Worm (Caenorhabditis elegans) whole organism, L1 larva: ENCODE measurements around the gene srx-29.

Experiments used
- C16A3.4 ChIP-seq: fragments of 150-350 bp; optimal IDR thresholded peaks from 2 replicates; lab custom pipeline; 2014; ENCODE audit warnings: missing biosample characterization, missing genetic modification characterization
- C34B4.2 ChIP-seq: sonication (generic microtip); optimal IDR thresholded peaks from 2 replicates; lab custom pipeline; 2017; ENCODE audit warnings: mild to moderate bottlenecking, missing genetic modification characterization, missing compliant biosample characterization
- F16B12.6 ChIP-seq: fragments of 150-350 bp; optimal IDR thresholded peaks from 2 replicates; lab custom pipeline; 2014; ENCODE audit warnings: missing biosample characterization, missing genetic modification characterization
- Y116A8C.19 ChIP-seq: sonication (generic microtip); optimal IDR thresholded peaks from 2 replicates; lab custom pipeline; 2016; ENCODE audit warnings: missing compliant biosample characterization, missing genetic modification characterization, borderline replicate concordance
- aha-1 ChIP-seq: fragments of 150-350 bp; optimal IDR thresholded peaks from 2 replicates; lab custom pipeline; 2014; ENCODE audit warnings: missing biosample characterization, missing genetic modification characterization
- alr-1 ChIP-seq: fragments of 200-800 bp; sonication (Bioruptor generic); optimal IDR thresholded peaks from 2 replicates; lab custom pipeline; 2018; ENCODE audit warnings: borderline replicate concordance, mild to moderate bottlenecking, missing genetic modification characterization, missing compliant biosample characterization
- aly-2 ChIP-seq: fragments of 150-350 bp; optimal IDR thresholded peaks from 2 replicates; lab custom pipeline; 2014; ENCODE audit warnings: missing biosample characterization, missing genetic modification characterization
- ama-1 ChIP-seq: fragments of 150-350 bp; optimal IDR thresholded peaks from 2 replicates; lab custom pipeline; 2014
- ceh-63 ChIP-seq: fragments of 200-800 bp; sonication (Bioruptor generic); optimal IDR thresholded peaks from 2 replicates; lab custom pipeline; 2018; ENCODE audit warnings: mild to moderate bottlenecking, missing genetic modification characterization, missing compliant biosample characterization
- ceh-8 ChIP-seq: fragments of 200-800 bp; sonication (Bioruptor generic); optimal IDR thresholded peaks from 2 replicates; lab custom pipeline; 2018; ENCODE audit warnings: mild to moderate bottlenecking, missing genetic modification characterization, moderate library complexity, missing compliant biosample characterization
- ceh-82 ChIP-seq, 3 experiments: fragments of 150-350 bp in 1 of 3; sonication (generic microtip) in 2 of 3; optimal IDR thresholded peaks; 2 replicates each; lab custom pipeline; 2014 to 2017; ENCODE audit warnings: missing biosample characterization in 3 of 3, missing genetic modification characterization in 3 of 3
- dpl-1 ChIP-seq, 3 experiments: fragments of 150-350 bp in 2 of 3; sonication (generic microtip) in 1 of 3; optimal IDR thresholded peaks; 2 replicates each; lab custom pipeline; 2014 to 2017; ENCODE audit warnings: missing biosample characterization in 3 of 3, missing genetic modification characterization in 3 of 3, missing genetic modification reagents in 3 of 3
- efl-1 ChIP-seq, 4 experiments: fragments of 150-350 bp; optimal IDR thresholded peaks in 3 of 4; peaks in 1 of 4; 1 replicate in 1 of 4; 2 replicates in 3 of 4; lab custom pipeline; 2014; ENCODE audit warnings: missing biosample characterization in 2 of 4, missing genetic modification characterization in 2 of 4, missing genetic modification reagents in 2 of 4
- egl-13 ChIP-seq: sonication (generic microtip); optimal IDR thresholded peaks from 2 replicates; lab custom pipeline; 2016; ENCODE audit warnings: missing genotype, missing genetic modification reagents, missing genetic modification characterization, missing compliant biosample characterization
- egl-27 ChIP-seq, 2 experiments: fragments of 150-350 bp in 1 of 2; sonication (generic microtip); optimal IDR thresholded peaks; 3 replicates each; lab custom pipeline; 2017 to 2018; ENCODE audit warnings: missing biosample characterization in 2 of 2, missing genetic modification characterization in 2 of 2, missing genetic modification reagents in 2 of 2
- elt-2 ChIP-seq: sonication (generic microtip); optimal IDR thresholded peaks from 2 replicates; lab custom pipeline; 2016; ENCODE audit warnings: missing genetic modification characterization, mild to moderate bottlenecking, inconsistent platforms, missing compliant biosample characterization, missing genetic modification reagents
- ets-5 ChIP-seq: fragments of 200-800 bp; sonication (Bioruptor generic); IDR thresholded peaks from 2 replicates; pipeline ENCODE4 v1.3.6; 2022; ENCODE audit warnings: missing genetic modification characterization, missing compliant biosample characterization
- fkh-10 ChIP-seq: sonication (generic microtip); optimal IDR thresholded peaks from 2 replicates; lab custom pipeline; 2017; ENCODE audit warnings: missing biosample characterization, missing genetic modification reagents, missing genetic modification characterization
- fos-1 ChIP-seq: fragments of 150-350 bp; optimal IDR thresholded peaks from 2 replicates; lab custom pipeline; 2014; ENCODE audit warnings: missing biosample characterization, missing genetic modification characterization
- grh-1 ChIP-seq: fragments of 200-800 bp; sonication (Bioruptor generic); IDR thresholded peaks from 2 replicates; pipeline ENCODE4 v1.3.6; 2022; ENCODE audit warnings: missing genetic modification reagents, missing genetic modification characterization, missing compliant biosample characterization
- hlh-4 ChIP-seq: sonication (generic microtip); optimal IDR thresholded peaks from 2 replicates; lab custom pipeline; 2016; ENCODE audit warnings: mild to moderate bottlenecking, missing genetic modification characterization, missing compliant biosample characterization
- irx-1 ChIP-seq: sonication (generic microtip); optimal IDR thresholded peaks from 2 replicates; lab custom pipeline; 2016; ENCODE audit warnings: missing genetic modification characterization, missing compliant biosample characterization
- jun-1 ChIP-seq: fragments of 150-350 bp; optimal IDR thresholded peaks from 2 replicates; lab custom pipeline; 2014; ENCODE audit warnings: missing biosample characterization, missing genetic modification reagents, missing genetic modification characterization
- lin-13 ChIP-seq: fragments of 150-350 bp; optimal IDR thresholded peaks from 2 replicates; lab custom pipeline; 2014; ENCODE audit warnings: missing biosample characterization, missing genetic modification reagents, missing genetic modification characterization
- lin-14 ChIP-seq: fragments of 200-800 bp; sonication (Bioruptor generic); optimal IDR thresholded peaks from 2 replicates; lab custom pipeline; 2018; ENCODE audit warnings: mild to moderate bottlenecking, missing genetic modification characterization, moderate library complexity, missing compliant biosample characterization
- lin-15B ChIP-seq: fragments of 150-350 bp; sonication (generic microtip); optimal IDR thresholded peaks from 3 replicates; lab custom pipeline; 2014; ENCODE audit warnings: missing biosample characterization, missing genetic modification characterization
- lsy-2 ChIP-seq, 2 experiments: fragments of 150-350 bp; optimal IDR thresholded peaks; 2 replicates each; lab custom pipeline; 2014; ENCODE audit warnings: missing biosample characterization in 2 of 2, missing genetic modification characterization in 2 of 2
- mab-9 ChIP-seq: fragments of 200-800 bp; sonication (Bioruptor generic); IDR thresholded peaks from 2 replicates; pipeline ENCODE4 v1.3.6; 2022; ENCODE audit warnings: missing genetic modification reagents, missing genetic modification characterization, missing compliant biosample characterization
- mef-2 ChIP-seq: fragments of 150-350 bp; optimal IDR thresholded peaks from 2 replicates; lab custom pipeline; 2014; ENCODE audit warnings: missing biosample characterization, missing genetic modification characterization
- mep-1 ChIP-seq: fragments of 150-350 bp; optimal IDR thresholded peaks from 2 replicates; lab custom pipeline; 2014; ENCODE audit warnings: missing biosample characterization, missing genetic modification characterization
- nhr-11 ChIP-seq: fragments of 150-350 bp; optimal IDR thresholded peaks from 2 replicates; lab custom pipeline; 2014; ENCODE audit warnings: missing biosample characterization, missing genetic modification characterization
- nhr-19 ChIP-seq: fragments of 200-800 bp; sonication (Bioruptor generic); conservative IDR thresholded peaks from 2 replicates; pipeline ENCODE4 v1.3.6; 2022; ENCODE audit warnings: missing genetic modification characterization, missing compliant biosample characterization
- nhr-20 ChIP-seq: sonication (generic microtip); optimal IDR thresholded peaks from 2 replicates; lab custom pipeline; 2016; ENCODE audit warnings: mild to moderate bottlenecking, missing genetic modification characterization, missing compliant biosample characterization
- nhr-47 ChIP-seq: sonication (generic microtip); optimal IDR thresholded peaks from 2 replicates; lab custom pipeline; 2016; ENCODE audit warnings: mild to moderate bottlenecking, missing genetic modification characterization, moderate library complexity, missing compliant biosample characterization
- nhr-71 ChIP-seq: sonication (generic microtip); optimal IDR thresholded peaks from 2 replicates; lab custom pipeline; 2016; ENCODE audit warnings: mild to moderate bottlenecking, missing genetic modification characterization, moderate library complexity, missing compliant biosample characterization
- nhr-77 ChIP-seq: fragments of 150-350 bp; optimal IDR thresholded peaks from 2 replicates; lab custom pipeline; 2014; ENCODE audit warnings: missing biosample characterization, missing genetic modification characterization
- nhr-85 ChIP-seq: sonication (generic microtip); peaks from one replicate; lab custom pipeline; 2016; ENCODE audit warnings: missing genetic modification characterization, inconsistent platforms, missing compliant biosample characterization
- pag-3 ChIP-seq: sonication (generic microtip); optimal IDR thresholded peaks from 2 replicates; lab custom pipeline; 2017; ENCODE audit warnings: missing genetic modification characterization, mild to moderate bottlenecking, missing compliant biosample characterization, antibody characterized with exemption, borderline replicate concordance; ENCODE audit not compliant: insufficient read depth
- rnt-1 ChIP-seq: sonication (generic microtip); optimal IDR thresholded peaks from 2 replicates; lab custom pipeline; 2016; ENCODE audit warnings: mild to moderate bottlenecking, missing genetic modification characterization, moderate library complexity, missing compliant biosample characterization
- skn-1 ChIP-seq: fragments of 150-350 bp; optimal IDR thresholded peaks from 2 replicates; lab custom pipeline; 2014; ENCODE audit warnings: missing biosample characterization, missing genetic modification characterization
- snu-23 ChIP-seq: sonication (generic microtip); optimal IDR thresholded peaks from 2 replicates; lab custom pipeline; 2016; ENCODE audit warnings: missing genetic modification characterization, missing compliant biosample characterization
- sptf-1 ChIP-seq: fragments of 150-350 bp; optimal IDR thresholded peaks from 2 replicates; lab custom pipeline; 2014; ENCODE audit warnings: missing biosample characterization, missing genetic modification characterization
- sup-37 ChIP-seq: fragments of 200-800 bp; sonication (Bioruptor generic); optimal IDR thresholded peaks from 2 replicates; lab custom pipeline; 2018; ENCODE audit warnings: mild to moderate bottlenecking, missing genetic modification characterization, missing compliant biosample characterization
- swsn-7 ChIP-seq: sonication (generic microtip); optimal IDR thresholded peaks from 2 replicates; lab custom pipeline; 2016; ENCODE audit warnings: missing genetic modification characterization, missing compliant biosample characterization
- tbx-2 ChIP-seq: sonication (generic microtip); optimal IDR thresholded peaks from 2 replicates; lab custom pipeline; 2016; ENCODE audit warnings: missing genetic modification characterization, missing compliant biosample characterization
- tlp-1 ChIP-seq: fragments of 150-350 bp; optimal IDR thresholded peaks from 2 replicates; lab custom pipeline; 2014; ENCODE audit warnings: missing biosample characterization, missing genetic modification characterization
- unc-62 ChIP-seq: fragments of 150-350 bp; optimal IDR thresholded peaks from 2 replicates; lab custom pipeline; 2014; ENCODE audit warnings: missing biosample characterization, missing genetic modification reagents, missing genetic modification characterization
- unc-98 ChIP-seq: fragments of 200-800 bp; sonication (Bioruptor generic); IDR thresholded peaks from 2 replicates; pipeline ENCODE4 v1.3.6; 2022; ENCODE audit warnings: missing genetic modification characterization, missing compliant biosample characterization
- vab-15 ChIP-seq: sonication (generic microtip); optimal IDR thresholded peaks from 2 replicates; lab custom pipeline; 2017; ENCODE audit warnings: missing genotype, mild to moderate bottlenecking, missing genetic modification characterization, missing compliant biosample characterization
- zag-1 ChIP-seq: fragments of 150-350 bp; optimal IDR thresholded peaks from 2 replicates; lab custom pipeline; 2014; ENCODE audit warnings: missing biosample characterization, missing genetic modification characterization
- ztf-11 ChIP-seq, 2 experiments: sonication (generic microtip); optimal IDR thresholded peaks; 2 replicates each; lab custom pipeline; 2016 to 2017; ENCODE audit warnings: missing genetic modification characterization in 2 of 2, missing biosample characterization in 1 of 2, missing compliant biosample characterization in 1 of 2
- ztf-4 ChIP-seq: fragments of 150-350 bp; optimal IDR thresholded peaks from 2 replicates; lab custom pipeline; 2014; ENCODE audit warnings: missing biosample characterization, missing genetic modification characterization

Gene srx-29

DNA sequence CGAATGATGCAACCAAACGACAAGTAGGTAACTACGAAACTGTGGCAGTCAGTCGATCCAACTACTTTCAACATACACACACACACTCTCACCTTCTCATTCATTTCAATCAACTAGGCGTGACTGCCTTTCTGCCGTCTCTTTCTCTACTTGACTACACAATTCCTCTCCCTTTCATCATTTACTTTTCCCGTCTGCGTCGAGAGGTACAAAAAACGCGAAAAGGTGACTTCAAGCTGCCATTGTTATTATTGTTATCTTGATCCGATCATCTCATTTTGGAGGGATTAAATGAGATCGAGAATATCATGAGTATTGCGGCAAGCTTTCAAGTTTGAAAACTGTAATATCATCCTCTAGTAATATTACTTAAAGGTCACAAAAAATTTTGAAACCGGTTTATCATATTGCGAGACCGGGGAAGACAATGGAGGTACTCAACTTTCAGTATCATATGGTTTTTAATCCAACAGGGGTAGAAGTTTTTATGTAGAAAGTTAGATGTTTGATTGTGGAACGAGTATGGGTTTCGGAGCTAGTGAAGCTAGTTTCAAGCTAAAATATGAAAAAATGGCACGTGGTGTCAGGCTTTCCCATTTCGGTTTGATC, 33.8 kb downstream of the srx-29 start:
- TF ChIP-seq vab-15 (tag; lab: Kevin White, UChicago) (no peak), ceh-63 (GFP tag; lab: Kevin White, UChicago) (no peak), rnt-1 (peak; percentile 58), unc-62 (no peak), tlp-1 (tag; lab: Kevin White, UChicago) (no peak), ztf-4 (tag; lab: Kevin White, UChicago) (no peak), aly-2 (tag; lab: Kevin White, UChicago) (no peak), skn-1 (peak; percentile 12), sup-37 (GFP tag; lab: Kevin White, UChicago) (no peak), nhr-71 (tag; lab: Kevin White, UChicago) (peak; percentile 67), dpl-1 (GFP tag; optimal IDR thresholded peaks at IDR 0.05; lab: Kevin White, UChicago) (peak; percentile 2 to 23 (median 5)), egl-27 (tag; optimal IDR thresholded peaks at IDR 0.05; lab: Kevin White, UChicago) (peak in 1 of 2 experiments; percentile 11), ceh-82 (tag; optimal IDR thresholded peaks at IDR 0.05; lab: Kevin White, UChicago) (peak in 1 of 3 experiments; percentile 24), jun-1 (tag; lab: Kevin White, UChicago) (no peak), Y116A8C.19 (tag; lab: Kevin White, UChicago) (no peak), grh-1 (peak; percentile 72), mab-9 (GFP tag; lab: Robert Waterston, UW) (no peak), irx-1 (tag; lab: Kevin White, UChicago) (no peak), mef-2 (tag; lab: Kevin White, UChicago) (no peak), lin-15B (tag; lab: Kevin White, UChicago) (no peak), fos-1 (tag; lab: Kevin White, UChicago) (no peak), snu-23 (GFP tag; lab: Kevin White, UChicago) (peak; percentile 62), zag-1 (tag; lab: Kevin White, UChicago) (no peak), alr-1 (no peak), aha-1 (no peak), ets-5 (GFP tag; lab: Robert Waterston, UW) (no peak), sptf-1 (no peak), hlh-4 (tag; lab: Kevin White, UChicago) (no peak), nhr-11 (tag; lab: Kevin White, UChicago) (no peak), nhr-47 (tag; lab: Kevin White, UChicago) (no peak), tbx-2 (tag; lab: Kevin White, UChicago) (peak; percentile 20), ceh-8 (GFP tag; lab: Kevin White, UChicago) (no peak), lin-14 (GFP tag; lab: Kevin White, UChicago) (peak; percentile 83), swsn-7 (tag; lab: Kevin White, UChicago) (peak; percentile 16), unc-98 (GFP tag; lab: Robert Waterston, UW) (no peak), nhr-20 (tag; lab: Kevin White, UChicago) (peak; percentile 81), nhr-19 (GFP tag; lab: Robert Waterston, UW) (no peak), lin-13 (GFP tag; lab: Kevin White, UChicago) (no peak), F16B12.6 (tag; lab: Kevin White, UChicago) (no peak), lsy-2 (tag; optimal IDR thresholded peaks at IDR 0.05; lab: Kevin White, UChicago) (peak; percentile 55 to 71), nhr-85 (tag; lab: Kevin White, UChicago) (peak; percentile 89), C34B4.2 (no peak), elt-2 (peak; percentile 15), ama-1 (lab: Kevin White, UChicago) (no peak), nhr-77 (peak; percentile 50), efl-1 (optimal IDR thresholded peaks at IDR 0.05; lab: Kevin White, UChicago) (peak; percentile 29 to 37), efl-1 (GFP tag; optimal IDR thresholded peaks at IDR 0.05 in 1 of 2; lab: Kevin White, UChicago) (peak; percentile 11 to 84), fkh-10 (GFP tag; lab: Kevin White, UChicago) (no peak), pag-3 (tag; lab: Kevin White, UChicago) (peak; percentile 76), C16A3.4 (tag; lab: Kevin White, UChicago) (peak; percentile 47), egl-13 (tag; lab: Kevin White, UChicago) (no peak), ztf-11 (tag; optimal IDR thresholded peaks at IDR 0.05; lab: Kevin White, UChicago) (no peak), mep-1 (tag; lab: Kevin White, UChicago) (peak; percentile 59)
